Fruit fly (Drosophila melanogaster) S2 (cell line): ENCODE data around the gene Jon66Cii.

Source experiments
- CG8478 ChIP-seq: fragments of >200 bp; optimal IDR thresholded peaks from 2 replicates; lab custom pipeline; 2018
- CTCF ChIP-seq, 2 experiments: fragments of >200 bp; optimal IDR thresholded peaks; 2 replicates each; lab custom pipeline; 2018

DNA sequence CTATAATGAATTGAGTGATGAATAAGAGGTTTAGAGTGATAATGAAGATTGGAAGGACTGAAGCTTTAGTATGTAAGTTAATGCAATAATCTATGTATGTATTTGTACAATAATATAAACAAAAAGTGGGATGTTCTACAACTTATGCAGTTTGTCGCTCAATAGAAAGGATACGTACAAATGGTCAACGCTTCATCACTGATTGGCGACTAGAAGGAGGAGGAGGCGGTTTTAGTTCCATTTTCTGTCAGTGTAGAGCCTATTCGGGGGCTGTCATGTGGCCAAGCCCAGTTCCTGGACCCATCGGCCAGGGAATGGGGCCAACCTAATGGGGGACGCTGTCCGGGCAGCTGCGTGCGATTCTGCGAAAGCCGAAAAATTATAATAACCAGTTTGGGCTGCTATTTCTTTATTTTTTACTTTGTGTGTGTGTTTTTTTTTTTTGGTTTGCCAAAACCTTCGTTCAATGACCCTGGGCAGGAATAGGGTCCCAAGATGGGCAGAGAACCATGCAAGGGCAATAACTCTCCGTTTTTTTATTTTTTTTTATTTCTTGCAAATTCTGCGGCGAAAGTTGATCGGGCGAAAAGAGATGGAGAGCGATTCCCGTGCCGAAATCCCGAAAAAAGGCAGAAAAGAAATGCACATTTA is 24.6 kb downstream of the Jon66Cii start:
- TF ChIP-seq CTCF (optimal IDR thresholded peaks at IDR 0.05; lab: Kevin White, UChicago): no peak
- no peak for TF ChIP-seq CG8478 (lab: Kevin White, UChicago)
